Fruit fly (Drosophila melanogaster) whole organism, prepupa: ENCODE data around the gene CG42504.

ENCODE experiments used
- Blimp-1 ChIP-seq: fragments of 200-800 bp; sonication (Bioruptor generic); optimal IDR thresholded peaks from 3 replicates; lab custom pipeline; 2017; ENCODE audit warnings: missing biosample characterization, missing genetic modification characterization, mild to moderate bottlenecking, moderate library complexity, missing genetic modification reagents
- CG10631 ChIP-seq: fragments of 200-800 bp; sonication (Bioruptor generic); optimal IDR thresholded peaks from 2 replicates; lab custom pipeline; 2016; ENCODE audit warnings: missing biosample characterization, missing genetic modification characterization
- CG10669 ChIP-seq: fragments of 200-800 bp; sonication (Bioruptor generic); optimal IDR thresholded peaks from 3 replicates; lab custom pipeline; 2018; ENCODE audit warnings: missing biosample characterization, mild to moderate bottlenecking, missing genetic modification characterization, moderate library complexity
- CG15336 ChIP-seq: fragments of 200-800 bp; sonication (Bioruptor generic); IDR thresholded peaks from 2 replicates; pipeline ENCODE4 v1.3.6; 2022; ENCODE audit warnings: missing biosample characterization, missing genetic modification characterization
- CG16779 ChIP-seq: fragments of 200-800 bp; sonication (Bioruptor generic); optimal IDR thresholded peaks from 3 replicates; lab custom pipeline; 2017; ENCODE audit warnings: missing biosample characterization, mild to moderate bottlenecking, missing genetic modification characterization
- CG31627 ChIP-seq: fragments of 200-800 bp; sonication (Bioruptor generic); optimal IDR thresholded peaks from 3 replicates; lab custom pipeline; 2016; ENCODE audit warnings: missing biosample characterization, missing genetic modification characterization
- CG34406 ChIP-seq: fragments of 200-800 bp; sonication (Bioruptor generic); optimal IDR thresholded peaks from 3 replicates; lab custom pipeline; 2016; ENCODE audit warnings: missing biosample characterization, missing genetic modification characterization
- CG3919 ChIP-seq: fragments of 200-800 bp; sonication (Bioruptor generic); optimal IDR thresholded peaks from 3 replicates; lab custom pipeline; 2016; ENCODE audit warnings: missing biosample characterization, missing genetic modification characterization
- CG4318 ChIP-seq: fragments of 200-800 bp; sonication (Bioruptor generic); optimal IDR thresholded peaks from 3 replicates; lab custom pipeline; 2017; ENCODE audit warnings: missing biosample characterization, mild to moderate bottlenecking, missing genetic modification characterization
- CG6163 ChIP-seq: fragments of 200-800 bp; sonication (Bioruptor generic); IDR thresholded peaks from 3 replicates; pipeline ENCODE4 v1.3.6; 2022; ENCODE audit warnings: missing biosample characterization, missing genetic modification characterization
- CG7368 ChIP-seq: fragments of 200-800 bp; sonication (Bioruptor generic); optimal IDR thresholded peaks from 3 replicates; lab custom pipeline; 2016; ENCODE audit warnings: missing biosample characterization, missing genetic modification characterization
- Eip75B ChIP-seq: fragments of 200-800 bp; sonication (Bioruptor generic); optimal IDR thresholded peaks from 3 replicates; lab custom pipeline; 2016; ENCODE audit warnings: missing biosample characterization, missing genetic modification characterization
- Eip78C ChIP-seq: fragments of 200-800 bp; sonication (Bioruptor generic); peaks from one replicate; lab custom pipeline; 2016; ENCODE audit warnings: missing biosample characterization, missing genetic modification characterization
- Hr38 ChIP-seq: sonication (Bioruptor generic); optimal IDR thresholded peaks from 2 replicates; lab custom pipeline; 2016; ENCODE audit warnings: missing biosample characterization, missing genetic modification characterization
- Hr39 ChIP-seq: fragments of 200-800 bp; sonication (Bioruptor generic); optimal IDR thresholded peaks from 2 replicates; lab custom pipeline; 2016; ENCODE audit warnings: missing biosample characterization, missing genetic modification characterization
- Lpt ChIP-seq: fragments of 200-800 bp; sonication (Bioruptor generic); optimal IDR thresholded peaks from 3 replicates; lab custom pipeline; 2016; ENCODE audit warnings: missing biosample characterization, missing genetic modification characterization
- Met ChIP-seq: fragments of 200-800 bp; sonication (Bioruptor generic); optimal IDR thresholded peaks from 3 replicates; lab custom pipeline; 2016; ENCODE audit warnings: missing biosample characterization, missing genetic modification characterization
- Sox15 ChIP-seq: fragments of 200-800 bp; sonication (Bioruptor generic); optimal IDR thresholded peaks from 3 replicates; lab custom pipeline; 2016; ENCODE audit warnings: missing biosample characterization, missing genetic modification characterization
- achi ChIP-seq: fragments of 200-800 bp; sonication (Bioruptor generic); optimal IDR thresholded peaks from 3 replicates; lab custom pipeline; 2016; ENCODE audit warnings: missing biosample characterization, missing genetic modification characterization
- dac ChIP-seq: fragments of 200-800 bp; sonication (Bioruptor generic); optimal IDR thresholded peaks from 2 replicates; lab custom pipeline; 2017; ENCODE audit warnings: missing biosample characterization, mild to moderate bottlenecking, missing genetic modification characterization
- fd59A ChIP-seq: fragments of 200-800 bp; sonication (Bioruptor generic); optimal IDR thresholded peaks from 2 replicates; lab custom pipeline; 2017; ENCODE audit warnings: missing biosample characterization, mild to moderate bottlenecking, missing genetic modification characterization, missing genetic modification reagents
- fd85E ChIP-seq: fragments of 200-800 bp; sonication (Bioruptor generic); optimal IDR thresholded peaks from 3 replicates; lab custom pipeline; 2016; ENCODE audit warnings: missing biosample characterization, missing genetic modification characterization
- fkh ChIP-seq: fragments of 200-800 bp; sonication (Bioruptor generic); optimal IDR thresholded peaks from 3 replicates; lab custom pipeline; 2017; ENCODE audit warnings: missing biosample characterization, mild to moderate bottlenecking, missing genetic modification characterization, moderate library complexity
- svp ChIP-seq: fragments of 200-800 bp; sonication (Bioruptor generic); peaks from one replicate; lab custom pipeline; 2016; ENCODE audit warnings: missing biosample characterization, missing genetic modification characterization
- vri ChIP-seq: fragments of 200-800 bp; sonication (Bioruptor generic); optimal IDR thresholded peaks from 3 replicates; lab custom pipeline; 2016; ENCODE audit warnings: missing biosample characterization, mild to moderate bottlenecking, missing genetic modification characterization

Gene CG42504

DNA sequence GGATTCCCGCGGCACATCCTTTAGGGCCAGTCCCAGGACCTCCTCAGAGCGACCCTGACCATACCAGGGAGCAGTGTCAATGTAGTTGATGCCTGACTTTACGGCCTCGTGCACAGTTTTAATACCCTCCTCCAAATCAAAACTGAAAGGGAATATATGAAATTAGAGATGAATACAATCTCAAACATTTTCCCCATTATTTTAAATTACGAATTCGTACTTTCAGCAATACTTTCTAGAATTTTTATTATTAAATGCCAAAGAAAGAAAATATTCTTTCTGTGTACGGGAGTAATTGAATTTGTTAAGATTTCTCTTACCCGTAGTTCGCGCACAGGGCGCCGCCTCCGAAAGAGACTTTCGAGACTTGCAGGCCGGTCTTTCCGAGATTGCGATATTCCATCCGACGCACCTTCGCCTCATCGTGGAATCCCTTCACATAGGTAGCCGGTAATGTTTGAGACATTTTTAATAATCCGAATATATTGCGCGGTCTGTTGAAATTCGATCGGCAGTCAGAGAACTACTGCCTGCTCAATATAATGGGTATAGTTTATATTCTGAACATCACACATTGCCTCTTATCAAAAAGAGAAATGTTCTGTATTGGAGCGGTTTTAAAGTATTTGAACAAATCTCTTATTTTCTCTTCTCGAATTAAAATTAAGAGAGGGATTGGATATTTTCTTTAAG lies 51.5 kb downstream of the CG42504 start, which contains the start of gene CG18547 (continued):
- TF ChIP-seq dac = no peak
- TF ChIP-seq CG15336 (GFP tag; lab: Robert Waterston, UW) = 0 out of 2 replicates have a peak, but pooled peaks have one; percentile 22
- TF ChIP-seq Met (GFP tag; lab: Kevin White, UChicago) = peak; percentile 62
- TF ChIP-seq CG3919 = peak; percentile 52
- no peak for TF ChIP-seq Blimp-1
- no peak for TF ChIP-seq fkh (GFP tag; lab: Kevin White, UChicago)
- peak; percentile 59 for TF ChIP-seq CG31627 (GFP tag; lab: Kevin White, UChicago)
- peak; percentile 43 for TF ChIP-seq CG34406
- TF ChIP-seq CG4318 (GFP tag; lab: Kevin White, UChicago) = no peak
- no peak for TF ChIP-seq fd59A (GFP tag; lab: Kevin White, UChicago)
- TF ChIP-seq Lpt (GFP tag; lab: Kevin White, UChicago) = peak; percentile 3
- TF ChIP-seq Sox15 (GFP tag; lab: Kevin White, UChicago) = no peak
- peak; percentile 49 for TF ChIP-seq Eip75B (GFP tag; lab: Kevin White, UChicago)
- TF ChIP-seq CG10669 (GFP tag; lab: Kevin White, UChicago) = peak; percentile 57
- peak; percentile 32 for TF ChIP-seq CG7368
- peak; percentile 48 for TF ChIP-seq Hr39 (GFP tag; lab: Kevin White, UChicago)
- TF ChIP-seq achi (GFP tag; lab: Kevin White, UChicago) = peak; percentile 9
- TF ChIP-seq CG10631 (GFP tag; lab: Kevin White, UChicago) = peak; percentile 41
- TF ChIP-seq fd85E (GFP tag; lab: Kevin White, UChicago) = no peak
- TF ChIP-seq CG16779 = no peak
- peak; percentile 58; the same call in 2 of the 3 replicates for TF ChIP-seq CG6163 (GFP tag; lab: Robert Waterston, UW)
- TF ChIP-seq, all 60 proteins: peak for 41

DNA sequence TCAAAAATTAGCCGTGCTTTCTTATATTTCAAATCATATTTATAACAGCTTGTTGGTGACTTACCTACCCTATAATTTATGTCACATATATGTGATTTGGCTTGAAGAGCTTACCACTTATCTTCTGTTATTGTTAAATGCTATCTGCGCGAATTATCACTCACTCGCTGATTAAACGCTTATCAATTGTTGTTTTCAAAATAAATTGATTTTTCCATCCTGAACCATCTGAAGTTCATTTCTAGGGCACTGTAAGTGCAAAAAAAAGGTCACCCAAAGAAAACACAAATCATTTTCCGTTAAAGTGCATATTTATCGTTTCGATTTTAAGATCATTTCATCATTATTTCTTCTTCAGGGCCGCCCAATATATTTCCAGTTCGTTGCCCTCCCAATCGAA lies 53.3 kb downstream of the CG42504 start:
- TF ChIP-seq Eip78C (GFP tag; lab: Kevin White, UChicago) (no peak), Hr38 (GFP tag; lab: Kevin White, UChicago) (no peak), vri (GFP tag; lab: Kevin White, UChicago) (peak; percentile 5), svp (GFP tag; lab: Kevin White, UChicago) (peak; percentile 92)
- TF ChIP-seq, all 60 proteins: peak for 2
